Fruit fly (Drosophila melanogaster) whole organism, embryonic: ENCODE results near the gene CG42716.

Experiments used
- Adf1 ChIP-seq: fragments of 200-800 bp; sonication (Bioruptor generic); IDR thresholded peaks from 2 replicates; pipeline ENCODE4 v1.3.6; 2022; ENCODE audit warnings: missing biosample characterization, missing genetic modification characterization
- Awh ChIP-seq: fragments of 200-800 bp; sonication (Bioruptor generic); IDR thresholded peaks from 2 replicates; pipeline ENCODE4, ENCODE4 v1.3.6; 2022; ENCODE audit warnings: missing biosample characterization, missing genetic modification characterization
- CG10462 ChIP-seq: fragments of 200-800 bp; sonication (Bioruptor generic); optimal IDR thresholded peaks from 2 replicates; lab custom pipeline; 2016; ENCODE audit warnings: missing biosample characterization, missing genetic modification characterization
- CG11085 ChIP-seq: fragments of 200-800 bp; sonication (Bioruptor generic); IDR thresholded peaks from 2 replicates; pipeline ENCODE4 v1.3.6; 2022; ENCODE audit warnings: missing biosample characterization, missing genetic modification characterization
- CG12104 ChIP-seq: fragments of 200-800 bp; sonication (Bioruptor generic); optimal IDR thresholded peaks from 3 replicates; lab custom pipeline; 2016; ENCODE audit warnings: missing biosample characterization, missing genetic modification characterization
- CG12155 ChIP-seq: fragments of 200-800 bp; sonication (Bioruptor generic); optimal IDR thresholded peaks from 3 replicates; lab custom pipeline; 2016; ENCODE audit warnings: missing biosample characterization, missing genetic modification characterization
- CG12391 ChIP-seq: fragments of 200-800 bp; sonication (Bioruptor generic); optimal IDR thresholded peaks from 3 replicates; lab custom pipeline; 2018; ENCODE audit warnings: missing biosample characterization, mild to moderate bottlenecking, missing genetic modification characterization, moderate library complexity
- CG12942 ChIP-seq: fragments of 200-800 bp; sonication (Bioruptor generic); optimal IDR thresholded peaks from 3 replicates; lab custom pipeline; 2016; ENCODE audit warnings: missing biosample characterization, missing genetic modification characterization
- CG13775 ChIP-seq: fragments of 200-800 bp; sonication (Bioruptor generic); optimal IDR thresholded peaks from 3 replicates; lab custom pipeline; 2017; ENCODE audit warnings: missing biosample characterization, mild to moderate bottlenecking, missing genetic modification characterization
- CG14860 ChIP-seq: fragments of 200-800 bp; sonication (Bioruptor generic); IDR thresholded peaks from 3 replicates; pipeline ENCODE4 v1.3.6; 2022; ENCODE audit warnings: missing biosample characterization, missing genetic modification characterization; ENCODE audit not compliant: partially characterized antibody
- CG14965 ChIP-seq: fragments of 200-800 bp; sonication (Bioruptor generic); optimal IDR thresholded peaks from 2 replicates; lab custom pipeline; 2016; ENCODE audit warnings: missing biosample characterization, missing genetic modification characterization, borderline replicate concordance
- CG1529 ChIP-seq: fragments of 200-800 bp; sonication (Bioruptor generic); optimal IDR thresholded peaks from 3 replicates; lab custom pipeline; 2018; ENCODE audit warnings: missing biosample characterization, missing genetic modification characterization
- CG15514 ChIP-seq: fragments of 200-800 bp; sonication (Bioruptor generic); optimal IDR thresholded peaks from 3 replicates; lab custom pipeline; 2017; ENCODE audit warnings: missing biosample characterization, missing genetic modification characterization, mild to moderate bottlenecking, moderate library complexity, missing genetic modification reagents
- CG17385 ChIP-seq: fragments of 200-800 bp; sonication (Bioruptor generic); optimal IDR thresholded peaks from 3 replicates; lab custom pipeline; 2018; ENCODE audit warnings: missing biosample characterization, mild to moderate bottlenecking, missing genetic modification characterization
- CG2120 ChIP-seq: fragments of 200-800 bp; sonication (Bioruptor generic); optimal IDR thresholded peaks from 3 replicates; lab custom pipeline; 2016; ENCODE audit warnings: missing biosample characterization, missing genetic modification characterization
- CG2875 ChIP-seq: fragments of 200-800 bp; sonication (Bioruptor generic); optimal IDR thresholded peaks from 2 replicates; lab custom pipeline; 2017; ENCODE audit warnings: missing biosample characterization, mild to moderate bottlenecking, missing genetic modification characterization, missing genetic modification reagents
- CG31224 ChIP-seq: fragments of 200-800 bp; sonication (Bioruptor generic); IDR thresholded peaks from 2 replicates; pipeline ENCODE4 v1.3.6; 2022; ENCODE audit warnings: missing biosample characterization, missing genetic modification characterization
- CG32767 ChIP-seq: fragments of 200-800 bp; sonication (Bioruptor generic); IDR thresholded peaks from 2 replicates; pipeline ENCODE4 v1.3.6; 2022; ENCODE audit warnings: missing biosample characterization, missing genetic modification characterization
- CG3995 ChIP-seq: fragments of 200-800 bp; sonication (Bioruptor generic); optimal IDR thresholded peaks from 3 replicates; lab custom pipeline; 2016; ENCODE audit warnings: missing biosample characterization, missing genetic modification characterization
- CG5180 ChIP-seq: fragments of 200-800 bp; sonication (Bioruptor generic); optimal IDR thresholded peaks from 3 replicates; lab custom pipeline; 2017; ENCODE audit warnings: missing biosample characterization, missing genetic modification characterization, mild to moderate bottlenecking, moderate library complexity, missing genetic modification reagents
- Fer2 ChIP-seq: fragments of 200-800 bp; sonication (Bioruptor generic); optimal IDR thresholded peaks from 2 replicates; lab custom pipeline; 2018; ENCODE audit warnings: missing biosample characterization, mild to moderate bottlenecking, missing genetic modification characterization, moderate library complexity
- HLH3B ChIP-seq: fragments of 200-800 bp; sonication (Bioruptor generic); IDR thresholded peaks from 2 replicates; pipeline ENCODE4 v1.3.6; 2022; ENCODE audit warnings: missing biosample characterization, missing genetic modification characterization
- Hr3 ChIP-seq: fragments of 200-800 bp; sonication (Bioruptor generic); optimal IDR thresholded peaks from 3 replicates; lab custom pipeline; 2016; ENCODE audit warnings: missing biosample characterization, missing genetic modification characterization
- Meics ChIP-seq: fragments of 200-800 bp; sonication (Bioruptor generic); optimal IDR thresholded peaks from 2 replicates; lab custom pipeline; 2017; ENCODE audit warnings: missing biosample characterization, mild to moderate bottlenecking, missing genetic modification characterization
- Opbp ChIP-seq: fragments of 200-800 bp; sonication (Bioruptor generic); IDR thresholded peaks from 3 replicates; pipeline ENCODE4 v1.3.6; 2022; ENCODE audit warnings: missing biosample characterization, missing genetic modification characterization; ENCODE audit not compliant: partially characterized antibody
- Pdp1 ChIP-seq, 2 experiments: fragments of 200-800 bp; sonication (Bioruptor generic); optimal IDR thresholded peaks; 3 replicates each; lab custom pipeline; 2016; ENCODE audit warnings: missing biosample characterization in 2 of 2, missing genetic modification characterization in 2 of 2, mild to moderate bottlenecking in 1 of 2, moderate library complexity in 1 of 2
- Side ChIP-seq: fragments of 200-800 bp; sonication (Bioruptor generic); optimal IDR thresholded peaks from 2 replicates; lab custom pipeline; 2016; ENCODE audit warnings: missing biosample characterization, missing genetic modification characterization
- Sry-β ChIP-seq: fragments of 200-800 bp; sonication (Bioruptor generic); optimal IDR thresholded peaks from 2 replicates; lab custom pipeline; 2018; ENCODE audit warnings: missing biosample characterization, mild to moderate bottlenecking, missing genetic modification characterization, moderate library complexity
- Trl ChIP-seq, 3 experiments: fragments of >200 bp in 2 of 3; fragments of 200-800 bp in 1 of 3; sonication (Bioruptor generic) in 1 of 3; optimal IDR thresholded peaks; 2 replicates in 1 of 3; 3 replicates in 2 of 3; lab custom pipeline; 2016 to 2017; ENCODE audit warnings: missing biosample characterization in 1 of 3, missing genetic modification characterization in 1 of 3
- amos ChIP-seq: fragments of 200-800 bp; sonication (Bioruptor generic); IDR thresholded peaks from 2 replicates; pipeline ENCODE4 v1.3.6; 2022; ENCODE audit warnings: missing biosample characterization, missing genetic modification characterization; ENCODE audit not compliant: partially characterized antibody
- ara ChIP-seq: fragments of 200-800 bp; sonication (Bioruptor generic); IDR thresholded peaks from 2 replicates; pipeline ENCODE4 v1.3.6; 2022; ENCODE audit warnings: missing biosample characterization, missing genetic modification characterization
- bigmax ChIP-seq: fragments of 200-800 bp; sonication (Bioruptor generic); optimal IDR thresholded peaks from 2 replicates; lab custom pipeline; 2018; ENCODE audit warnings: missing biosample characterization, mild to moderate bottlenecking, missing genetic modification characterization
- caup ChIP-seq: fragments of 200-800 bp; sonication (Bioruptor generic); optimal IDR thresholded peaks from 3 replicates; lab custom pipeline; 2017; ENCODE audit warnings: missing biosample characterization, mild to moderate bottlenecking, missing genetic modification characterization, moderate library complexity; ENCODE audit not compliant: severe bottlenecking
- fd3F ChIP-seq: fragments of 200-800 bp; sonication (Bioruptor generic); optimal IDR thresholded peaks from 2 replicates; lab custom pipeline; 2018; ENCODE audit warnings: missing biosample characterization, mild to moderate bottlenecking, missing genetic modification characterization, moderate library complexity
- gcm ChIP-seq: fragments of 200-800 bp; sonication (Bioruptor generic); optimal IDR thresholded peaks from 2 replicates; lab custom pipeline; 2019; ENCODE audit warnings: missing biosample characterization, mild to moderate bottlenecking, missing genetic modification characterization, moderate library complexity
- gfzf ChIP-seq: fragments of 200-800 bp; sonication (Bioruptor generic); optimal IDR thresholded peaks from 2 replicates; lab custom pipeline; 2016; ENCODE audit warnings: missing biosample characterization, mild to moderate bottlenecking, missing genetic modification characterization, moderate library complexity
- gt ChIP-seq: fragments of 200-800 bp; sonication (Bioruptor generic); IDR thresholded peaks from 2 replicates; pipeline ENCODE4 v1.3.6; 2022; ENCODE audit warnings: missing biosample characterization, missing genetic modification characterization
- jigr1 ChIP-seq: fragments of 200-800 bp; sonication (Bioruptor generic); IDR thresholded peaks from 3 replicates; pipeline ENCODE4 v1.3.6; 2022; ENCODE audit warnings: missing biosample characterization, missing genetic modification characterization
- kay ChIP-seq: fragments of 200-800 bp; sonication (Bioruptor generic); optimal IDR thresholded peaks from 2 replicates; lab custom pipeline; 2016; ENCODE audit warnings: missing biosample characterization, missing genetic modification characterization
- luna ChIP-seq: fragments of 200-800 bp; sonication (Bioruptor generic); optimal IDR thresholded peaks from 2 replicates; lab custom pipeline; 2016; ENCODE audit warnings: missing biosample characterization, missing genetic modification characterization
- peb ChIP-seq: fragments of 200-800 bp; sonication (Bioruptor generic); IDR thresholded peaks from 2 replicates; pipeline ENCODE4 v1.3.6; 2022; ENCODE audit warnings: missing biosample characterization, missing genetic modification characterization
- slp2 ChIP-seq: fragments of 200-800 bp; sonication (Bioruptor generic); optimal IDR thresholded peaks from 2 replicates; lab custom pipeline; 2016; ENCODE audit warnings: missing biosample characterization, missing genetic modification characterization
- tup ChIP-seq: fragments of 200-800 bp; sonication (Bioruptor generic); optimal IDR thresholded peaks from 2 replicates; lab custom pipeline; 2016; ENCODE audit warnings: missing biosample characterization, mild to moderate bottlenecking, missing genetic modification characterization, moderate library complexity
- twi ChIP-seq: fragments of 200-800 bp; optimal IDR thresholded peaks from 2 replicates; lab custom pipeline; 2019; ENCODE audit warnings: missing biosample characterization, mild to moderate bottlenecking, missing genetic modification characterization, moderate library complexity
- vnd ChIP-seq: fragments of 200-800 bp; sonication (Bioruptor generic); IDR thresholded peaks from 3 replicates; pipeline ENCODE4 v1.3.6; 2022; ENCODE audit warnings: missing biosample characterization, missing genetic modification characterization; ENCODE audit not compliant: partially characterized antibody
- zen ChIP-seq: fragments of 200-800 bp; sonication (Bioruptor generic); optimal IDR thresholded peaks from 3 replicates; lab custom pipeline; 2018; ENCODE audit warnings: missing biosample characterization, mild to moderate bottlenecking, missing genetic modification characterization, moderate library complexity
- zen2 ChIP-seq: fragments of 200-800 bp; sonication (Bioruptor generic); IDR thresholded peaks from 3 replicates; pipeline ENCODE4 v1.3.6; 2022; ENCODE audit warnings: missing biosample characterization, missing genetic modification characterization; ENCODE audit not compliant: partially characterized antibody

Gene CG42716

DNA sequence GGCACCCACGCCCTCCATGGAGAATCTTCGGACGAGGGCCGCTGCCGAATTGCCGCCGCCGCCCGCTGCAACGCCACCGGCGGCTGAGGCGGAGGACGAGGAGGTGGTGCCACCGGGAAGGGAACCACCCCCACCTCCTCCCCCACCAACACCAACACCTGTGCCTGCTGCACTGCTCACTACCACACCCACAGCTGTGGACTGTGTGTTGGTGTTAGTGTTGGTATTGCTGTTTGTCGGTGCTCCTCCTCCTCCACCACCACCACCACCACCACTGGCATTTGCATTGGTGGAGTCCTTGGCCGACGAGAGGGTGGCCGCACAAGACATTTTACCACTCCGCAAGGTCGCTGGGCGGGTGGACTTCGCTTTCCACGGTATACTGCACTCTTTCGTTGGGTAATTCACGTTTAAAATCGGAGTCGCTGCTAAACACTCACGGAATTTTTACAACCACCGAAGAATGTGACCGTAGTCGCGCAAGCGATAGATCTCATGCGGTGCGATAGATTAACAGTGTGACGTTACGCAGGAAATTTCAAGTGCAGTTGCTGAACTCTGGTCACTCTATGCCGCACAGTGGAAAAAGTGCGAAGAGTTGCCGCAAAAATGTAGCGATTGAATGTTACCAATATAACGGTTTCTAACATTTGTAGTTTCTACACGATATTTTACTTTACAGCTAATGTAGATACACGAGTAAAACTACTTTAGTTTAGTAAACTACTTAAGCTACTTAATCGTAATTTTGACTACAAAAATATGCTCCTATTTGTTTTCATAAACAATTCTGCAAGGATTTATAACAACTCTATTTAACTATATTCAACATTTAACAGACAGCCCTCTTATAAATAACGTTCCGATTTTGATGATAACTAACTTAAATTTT, 22.0 kb upstream of the CG42716 start, which contains the start of gene mib1 (continued):
- TF ChIP-seq Pdp1 (GFP tag; optimal IDR thresholded peaks at IDR 0.05; lab: Kevin White, UChicago) (peak in 1 of 2 experiments; percentile 76), jigr1 (no peak), CG2120 (GFP tag; lab: Kevin White, UChicago) (peak; percentile 40), CG14965 (no peak), Hr3 (GFP tag; lab: Kevin White, UChicago) (no peak), Opbp (GFP tag; lab: Robert Waterston, UW) (peak; percentile 95), CG14860 (peak; percentile 71; the same call in 2 of the 3 replicates), bigmax (GFP tag; lab: Kevin White, UChicago) (peak; percentile 15), Adf1 (GFP tag; lab: Robert Waterston, UW) (peak; percentile 38; the same call in 1 of the 2 replicates), CG32767 (GFP tag; lab: Robert Waterston, UW) (0 out of 2 replicates have a peak, but pooled peaks have one; percentile 20), CG5180 (GFP tag; lab: Kevin White, UChicago) (no peak), luna (GFP tag; lab: Kevin White, UChicago) (no peak), twi (tag; lab: Kevin White, UChicago) (peak; percentile 19), vnd (GFP tag; lab: Robert Waterston, UW) (peak; percentile 82), CG11085 (GFP tag; lab: Robert Waterston, UW) (no peak), zen2 (GFP tag; lab: Robert Waterston, UW) (no peak; the same call in none of the 3 replicates), CG10462 (GFP tag; lab: Kevin White, UChicago) (peak; percentile 42), slp2 (no peak), CG13775 (no peak), gcm (GFP tag; lab: Kevin White, UChicago) (peak; percentile 28), Trl (optimal IDR thresholded peaks at IDR 0.05; lab: Kevin White, UChicago) (no peak), Trl (GFP tag; optimal IDR thresholded peaks at IDR 0.05; lab: Kevin White, UChicago) (no peak), CG17385 (GFP tag; lab: Kevin White, UChicago) (peak; percentile 6), amos (GFP tag; lab: Robert Waterston, UW) (peak; percentile 93), Fer2 (no peak), CG12942 (GFP tag; lab: Kevin White, UChicago) (no peak), zen (tag; lab: Kevin White, UChicago) (no peak), CG15514 (GFP tag; lab: Kevin White, UChicago) (peak; percentile 71), ara (peak; percentile 32; the same call in 1 of the 2 replicates), Sry-β (GFP tag; lab: Kevin White, UChicago) (peak; percentile 58), fd3F (GFP tag; lab: Kevin White, UChicago) (no peak), Meics (peak; percentile 13), Side (GFP tag; lab: Kevin White, UChicago) (no peak), gt (GFP tag; lab: Robert Waterston, UW) (no peak), gfzf (GFP tag; lab: Kevin White, UChicago) (peak; percentile 97), CG2875 (GFP tag; lab: Kevin White, UChicago) (no peak), kay (GFP tag; lab: Kevin White, UChicago) (no peak), CG3995 (GFP tag; lab: Kevin White, UChicago) (peak; percentile 53), peb (no peak), CG1529 (GFP tag; lab: Kevin White, UChicago) (no peak), tup (no peak), caup (GFP tag; lab: Kevin White, UChicago) (peak; percentile 33), CG12391 (tag; lab: Kevin White, UChicago) (peak; percentile 65), CG12155 (GFP tag; lab: Kevin White, UChicago) (no peak), CG31224 (GFP tag; lab: Robert Waterston, UW) (no peak), HLH3B (GFP tag; lab: Robert Waterston, UW) (no peak), Awh (0 out of 2 replicates have a peak, but pooled peaks have one; percentile 6), CG12104 (no peak)
